Fruit fly (Drosophila melanogaster): Measurements from ENCODE around the gene CG14324.

The CG14324 gene

DNA sequence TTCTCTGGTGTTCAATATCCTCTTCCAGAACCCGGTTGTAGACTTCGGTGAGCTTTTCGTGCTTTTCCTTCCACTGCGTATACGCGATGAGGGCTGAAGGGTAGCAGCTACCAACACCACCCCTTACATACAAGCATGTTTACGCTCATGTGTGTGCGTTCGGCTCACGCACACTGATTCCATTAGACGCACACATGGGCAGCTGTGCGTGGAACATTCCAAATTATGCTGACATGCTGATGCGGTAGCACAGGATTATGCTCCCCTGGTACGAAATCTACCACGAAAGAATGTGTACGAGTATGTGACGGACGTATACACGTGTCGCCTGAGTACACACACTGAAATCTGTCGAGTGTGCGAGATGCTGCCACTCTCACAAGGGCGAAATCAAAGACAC lies 14.9 kb downstream of the CG14324 start (continued):
- TF ChIP-seq sc (optimal IDR thresholded peaks at IDR 0.05): no peak
- no peak for TF ChIP-seq sc (GFP tag; optimal IDR thresholded peaks at IDR 0.05)
- no peak for TF ChIP-seq CG31365 (tag; optimal IDR thresholded peaks at IDR 0.05)
- TF ChIP-seq Hey (tag; optimal IDR thresholded peaks at IDR 0.05): peak; percentile 95
- TF ChIP-seq grau (tag; optimal IDR thresholded peaks at IDR 0.05): no peak
- 0 out of 3 replicates have a peak, but pooled peaks have one; percentile 14 for TF ChIP-seq HLH4C (GFP tag; IDR thresholded peaks at IDR 0.05; ENCODE audit: partially characterized antibody)
- no peak for TF ChIP-seq salm (tag; optimal IDR thresholded peaks at IDR 0.05)
- TF ChIP-seq HHEX (GFP tag; optimal IDR thresholded peaks at IDR 0.05): no peak
- TF ChIP-seq dan (GFP tag; IDR thresholded peaks at IDR 0.05): no peak
- TF ChIP-seq CG3726 (GFP tag; IDR thresholded peaks at IDR 0.05): no peak
- TF ChIP-seq CG34422 (GFP tag; IDR thresholded peaks at IDR 0.05): no peak
- TF ChIP-seq Kr (GFP tag; optimal IDR thresholded peaks at IDR 0.05): peak; percentile 30
- TF ChIP-seq Hand (GFP tag; optimal IDR thresholded peaks at IDR 0.05): no peak
- peak; percentile 92 for TF ChIP-seq CG7372 (GFP tag; IDR thresholded peaks at IDR 0.05)
- TF ChIP-seq croc (GFP tag; conservative IDR thresholded peaks at IDR 0.05): no peak
- TF ChIP-seq eyg (GFP tag; optimal IDR thresholded peaks at IDR 0.05): no peak
- TF ChIP-seq CG10959 (GFP tag; IDR thresholded peaks at IDR 0.05): no peak
- TF ChIP-seq org-1 (GFP tag; optimal IDR thresholded peaks at IDR 0.05): no peak
- TF ChIP-seq Taf1 (GFP tag; IDR thresholded peaks at IDR 0.05): no peak
- TF ChIP-seq dimm (GFP tag; IDR thresholded peaks at IDR 0.05): no peak
- TF ChIP-seq Scr (GFP tag; IDR thresholded peaks at IDR 0.05; ENCODE audit: partially characterized antibody): peak; percentile 40
- TF ChIP-seq tin (GFP tag; optimal IDR thresholded peaks at IDR 0.05): no peak
- TF ChIP-seq cg (GFP tag; optimal IDR thresholded peaks at IDR 0.05): peak; percentile 97
- peak; percentile 35; the same call in 1 of the 2 replicates for TF ChIP-seq unc-4 (GFP tag; IDR thresholded peaks at IDR 0.05; ENCODE audit: partially characterized antibody)
- no peak for TF ChIP-seq tup (GFP tag; optimal IDR thresholded peaks at IDR 0.05)
- no peak for TF ChIP-seq jumu (GFP tag; optimal IDR thresholded peaks at IDR 0.05)
- no peak for TF ChIP-seq CG17359 (tag; optimal IDR thresholded peaks at IDR 0.05)
- TF ChIP-seq sob (GFP tag; IDR thresholded peaks at IDR 0.05): no peak
- no peak for TF ChIP-seq pan (optimal IDR thresholded peaks at IDR 0.05)
- TF ChIP-seq pan (GFP tag; optimal IDR thresholded peaks at IDR 0.05 in 1 of 2, IDR thresholded peaks at IDR 0.05 in 1 of 2): no peak
- TF ChIP-seq fu2 (GFP tag; optimal IDR thresholded peaks at IDR 0.05): no peak
- TF ChIP-seq CG14710 (tag; optimal IDR thresholded peaks at IDR 0.05): no peak
- no peak for TF ChIP-seq Ptx1 (GFP tag; IDR thresholded peaks at IDR 0.05)
- peak; percentile 66 for TF ChIP-seq HmgD (GFP tag; optimal IDR thresholded peaks at IDR 0.05)
- no peak for TF ChIP-seq CG17361 (GFP tag; IDR thresholded peaks at IDR 0.05)
- TF ChIP-seq oc (tag; optimal IDR thresholded peaks at IDR 0.05): no peak
- peak; percentile 76 for TF ChIP-seq HLHmδ (GFP tag; optimal IDR thresholded peaks at IDR 0.05)
- TF ChIP-seq Vsx1 (GFP tag; optimal IDR thresholded peaks at IDR 0.05): no peak
- TF ChIP-seq Atf6 (GFP tag; IDR thresholded peaks at IDR 0.05): no peak
- TF ChIP-seq BEAF-32 (GFP tag; optimal IDR thresholded peaks at IDR 0.05): no peak
- no peak for TF ChIP-seq Lhr (GFP tag; optimal IDR thresholded peaks at IDR 0.05)
- peak; percentile 18 for TF ChIP-seq CG1603 (tag; optimal IDR thresholded peaks at IDR 0.05)
- TF ChIP-seq Nf-YA (GFP tag; IDR thresholded peaks at IDR 0.05): no peak
- 0 out of 4 replicates have a peak, but pooled peaks have one; percentile 34 for TF ChIP-seq Dll (GFP tag; IDR thresholded peaks at IDR 0.05; ENCODE audit: partially characterized antibody)
- TF ChIP-seq CG9609 (GFP tag; optimal IDR thresholded peaks at IDR 0.05): no peak
- TF ChIP-seq CG3065 (GFP tag; optimal IDR thresholded peaks at IDR 0.05): no peak
- TF ChIP-seq NC2β (GFP tag; optimal IDR thresholded peaks at IDR 0.05): no peak
- peak; percentile 48 for TF ChIP-seq kni (GFP tag; optimal IDR thresholded peaks at IDR 0.05)
- TF ChIP-seq esg (GFP tag; conservative IDR thresholded peaks at IDR 0.05): no peak
- TF ChIP-seq CG3995 (GFP tag; optimal IDR thresholded peaks at IDR 0.05): no peak
- 0 out of 2 replicates have a peak, but pooled peaks have one; percentile 23 for TF ChIP-seq inv (GFP tag; IDR thresholded peaks at IDR 0.05; ENCODE audit: partially characterized antibody)
- TF ChIP-seq dysf (GFP tag; IDR thresholded peaks at IDR 0.05): no peak

Data from whole organism, embryonic.